Fruit fly (Drosophila melanogaster): ENCODE results near the gene Jig.

Gene Jig

DNA sequence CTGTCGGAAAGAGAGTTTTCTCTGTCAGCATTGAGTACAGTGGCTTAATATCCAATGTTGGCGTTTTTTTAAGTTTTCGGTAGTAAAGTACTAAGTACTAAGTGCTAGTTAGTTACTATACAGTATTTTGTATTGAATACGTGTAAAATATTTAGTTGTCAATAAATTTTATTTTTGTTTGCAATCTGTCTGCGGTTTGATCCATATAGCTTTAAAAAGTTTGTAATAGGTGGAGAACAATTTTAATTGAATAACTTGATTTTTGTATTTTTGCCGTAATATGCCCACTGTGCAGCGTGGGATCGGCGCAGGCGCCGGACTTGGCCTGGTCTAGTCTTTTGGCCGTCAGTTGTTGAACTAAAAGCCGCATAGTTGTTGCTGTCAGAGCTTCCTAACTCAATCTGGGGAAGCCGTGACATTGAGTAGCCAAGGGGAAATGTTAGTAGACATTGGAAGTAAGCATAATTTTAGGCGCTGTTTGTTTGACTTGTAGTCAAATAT lies 2.3 kb upstream of the Jig start (continued):
- peak; percentile 86 for TF ChIP-seq CG12942 (GFP tag; optimal IDR thresholded peaks at IDR 0.05)
- TF ChIP-seq Chrac-16 (GFP tag; optimal IDR thresholded peaks at IDR 0.05) = peak; percentile 87
- TF ChIP-seq CG10654 (GFP tag; optimal IDR thresholded peaks at IDR 0.05) = peak; percentile 84
- peak; percentile 88 for TF ChIP-seq CG12299 (tag; optimal IDR thresholded peaks at IDR 0.05)
- TF ChIP-seq sr (GFP tag; IDR thresholded peaks at IDR 0.05) = no peak; the same call in 2 of the 3 replicates
- TF ChIP-seq kah (GFP tag; optimal IDR thresholded peaks at IDR 0.05) = peak; percentile 85
- TF ChIP-seq scrt (GFP tag; optimal IDR thresholded peaks at IDR 0.05) = peak; percentile 92
- peak; percentile 46; the same call in 1 of the 2 replicates for TF ChIP-seq CG1024 (GFP tag; IDR thresholded peaks at IDR 0.05)
- peak; percentile 83 for TF ChIP-seq B-H1 (GFP tag; IDR thresholded peaks at IDR 0.05)
- peak; percentile 9 for TF ChIP-seq gfzf (GFP tag; optimal IDR thresholded peaks at IDR 0.05)
- TF ChIP-seq CG5953 (GFP tag; IDR thresholded peaks at IDR 0.05) = peak; percentile 82
- TF ChIP-seq ttk (GFP tag; IDR thresholded peaks at IDR 0.05) = peak; percentile 85; the same call in 1 of the 2 replicates
- peak; percentile 90 for TF ChIP-seq CG10979 (tag; optimal IDR thresholded peaks at IDR 0.05)
- peak; percentile 82 for TF ChIP-seq CG12236 (GFP tag; optimal IDR thresholded peaks at IDR 0.05)
- peak; percentile 52; the same call in 1 of the 2 replicates for TF ChIP-seq CG8765 (GFP tag; IDR thresholded peaks at IDR 0.05)
- peak; percentile 50 for TF ChIP-seq ab (GFP tag; optimal IDR thresholded peaks at IDR 0.05)
- TF ChIP-seq gem (tag; optimal IDR thresholded peaks at IDR 0.05) = peak; percentile 97
- TF ChIP-seq org-1 (GFP tag; optimal IDR thresholded peaks at IDR 0.05) = peak; percentile 93
- TF ChIP-seq sna (GFP tag; IDR thresholded peaks at IDR 0.05; ENCODE audit: partially characterized antibody) = no peak
- TF ChIP-seq btn (GFP tag; optimal IDR thresholded peaks at IDR 0.05) = peak; percentile 88
- TF ChIP-seq CG12391 (tag; optimal IDR thresholded peaks at IDR 0.05) = peak; percentile 93
- peak; percentile 76 for TF ChIP-seq CG8944 (GFP tag; optimal IDR thresholded peaks at IDR 0.05)
- TF ChIP-seq ssp (GFP tag; IDR thresholded peaks at IDR 0.05) = peak; percentile 74
- TF ChIP-seq rib (GFP tag; IDR thresholded peaks at IDR 0.05) = peak; percentile 83
- TF ChIP-seq Ets97D (GFP tag; optimal IDR thresholded peaks at IDR 0.05) = peak; percentile 65
- TF ChIP-seq CG11398 (GFP tag; optimal IDR thresholded peaks at IDR 0.05) = peak; percentile 77
- TF ChIP-seq maf-S (GFP tag; optimal IDR thresholded peaks at IDR 0.05) = peak; percentile 81
- peak; percentile 83 for TF ChIP-seq NC2β (GFP tag; optimal IDR thresholded peaks at IDR 0.05)
- no peak for TF ChIP-seq Sin3A (optimal IDR thresholded peaks at IDR 0.05)
- peak; percentile 89 for TF ChIP-seq CG32767 (GFP tag; IDR thresholded peaks at IDR 0.05)
- peak; percentile 56; the same call in 1 of the 2 replicates for TF ChIP-seq CG11085 (GFP tag; IDR thresholded peaks at IDR 0.05)
- peak; percentile 48 for TF ChIP-seq YL-1 (GFP tag; optimal IDR thresholded peaks at IDR 0.05)
- TF ChIP-seq lmd (GFP tag; IDR thresholded peaks at IDR 0.05) = peak; percentile 89
- TF ChIP-seq CG8359 (GFP tag; optimal IDR thresholded peaks at IDR 0.05; ENCODE audit: borderline replicate concordance) = peak; percentile 82
- TF ChIP-seq Deaf1 (tag; optimal IDR thresholded peaks at IDR 0.05) = peak; percentile 73
- peak; percentile 80 for TF ChIP-seq CG34422 (GFP tag; IDR thresholded peaks at IDR 0.05)
- TF ChIP-seq CG6254 (GFP tag; optimal IDR thresholded peaks at IDR 0.05) = peak; percentile 85
- TF ChIP-seq CG43689 (GFP tag; IDR thresholded peaks at IDR 0.05) = peak; percentile 57; the same call in 1 of the 2 replicates
- peak; percentile 96 for TF ChIP-seq dmrt99B (tag; optimal IDR thresholded peaks at IDR 0.05)
- peak; percentile 92 for TF ChIP-seq CG2712 (tag; optimal IDR thresholded peaks at IDR 0.05)
- TF ChIP-seq cad (GFP tag; optimal IDR thresholded peaks at IDR 0.05) = no peak
- no peak for TF ChIP-seq fru (optimal IDR thresholded peaks at IDR 0.05)
- peak; percentile 88 for TF ChIP-seq CG6765 (GFP tag; optimal IDR thresholded peaks at IDR 0.05)
- peak; percentile 63 for TF ChIP-seq CG17612 (GFP tag; IDR thresholded peaks at IDR 0.05)
- peak; percentile 82 for TF ChIP-seq Xrp1 (GFP tag; IDR thresholded peaks at IDR 0.05)
- TF ChIP-seq Kr (GFP tag; optimal IDR thresholded peaks at IDR 0.05) = no peak
- TF ChIP-seq Taf1 (GFP tag; IDR thresholded peaks at IDR 0.05) = peak; percentile 68
- 0 out of 2 replicates have a peak, but pooled peaks have one; percentile 8 for TF ChIP-seq Dref (GFP tag; IDR thresholded peaks at IDR 0.05)
- no peak for TF ChIP-seq bbx (GFP tag; IDR thresholded peaks at IDR 0.05; ENCODE audit: partially characterized antibody)
- TF ChIP-seq Atf3 (GFP tag; optimal IDR thresholded peaks at IDR 0.05) = peak; percentile 69
- peak; percentile 96 for TF ChIP-seq CG31441 (GFP tag; IDR thresholded peaks at IDR 0.05)
- TF ChIP-seq CG7372 (GFP tag; IDR thresholded peaks at IDR 0.05) = peak; percentile 83
